Fruit fly (Drosophila melanogaster) whole organism, embryonic: ENCODE results near the gene Grx5.

Experiments
- Atf-2 ChIP-seq: fragments of 200-800 bp; sonication (Bioruptor generic); optimal IDR thresholded peaks from 2 replicates; lab custom pipeline; 2016; ENCODE audit warnings: missing biosample characterization, missing genetic modification characterization
- BtbVII ChIP-seq: fragments of 200-800 bp; sonication (Bioruptor generic); optimal IDR thresholded peaks from 3 replicates; lab custom pipeline; 2017; ENCODE audit warnings: missing biosample characterization, mild to moderate bottlenecking, missing genetic modification characterization
- CG10147 ChIP-seq: fragments of 200-800 bp; sonication (Bioruptor generic); optimal IDR thresholded peaks from 2 replicates; lab custom pipeline; 2019; ENCODE audit warnings: missing biosample characterization, mild to moderate bottlenecking, missing genetic modification characterization, moderate library complexity
- CG10366 ChIP-seq: fragments of 200-800 bp; sonication (Bioruptor generic); IDR thresholded peaks from 2 replicates; pipeline ENCODE4 v1.3.6; 2022; ENCODE audit warnings: missing biosample characterization, missing genetic modification characterization
- CG10462 ChIP-seq: fragments of 200-800 bp; sonication (Bioruptor generic); optimal IDR thresholded peaks from 2 replicates; lab custom pipeline; 2016; ENCODE audit warnings: missing biosample characterization, missing genetic modification characterization
- CG10979 ChIP-seq: fragments of 200-800 bp; sonication (Bioruptor generic); optimal IDR thresholded peaks from 2 replicates; lab custom pipeline; 2018; ENCODE audit warnings: missing biosample characterization, mild to moderate bottlenecking, missing genetic modification characterization, moderate library complexity
- CG11695 ChIP-seq: fragments of 200-800 bp; sonication (Bioruptor generic); IDR thresholded peaks from 3 replicates; pipeline ENCODE4 v1.3.6; 2022; ENCODE audit warnings: missing biosample characterization, missing genetic modification characterization
- CG12299 ChIP-seq: fragments of 200-800 bp; sonication (Bioruptor generic); optimal IDR thresholded peaks from 2 replicates; lab custom pipeline; 2018; ENCODE audit warnings: missing biosample characterization, mild to moderate bottlenecking, missing genetic modification characterization
- CG14050 ChIP-seq: fragments of 200-800 bp; sonication (Bioruptor generic); IDR thresholded peaks from 3 replicates; pipeline ENCODE4 v1.3.6; 2022; ENCODE audit warnings: missing biosample characterization, missing genetic modification characterization
- CG14667 ChIP-seq: fragments of 200-800 bp; sonication (Bioruptor generic); IDR thresholded peaks from 2 replicates; pipeline ENCODE4 v1.3.6; 2022; ENCODE audit warnings: missing biosample characterization, missing genetic modification characterization
- CG15011 ChIP-seq: fragments of 200-800 bp; sonication (Bioruptor generic); optimal IDR thresholded peaks from 3 replicates; lab custom pipeline; 2018; ENCODE audit warnings: missing biosample characterization, mild to moderate bottlenecking, missing genetic modification characterization
- CG2129 ChIP-seq: fragments of 200-800 bp; sonication (Bioruptor generic); IDR thresholded peaks from 2 replicates; pipeline ENCODE4 v1.3.6; 2022; ENCODE audit warnings: missing biosample characterization, missing genetic modification characterization; ENCODE audit not compliant: partially characterized antibody
- CG2199 ChIP-seq: fragments of 200-800 bp; sonication (Bioruptor generic); IDR thresholded peaks from 3 replicates; pipeline ENCODE4 v1.3.6; 2022; ENCODE audit warnings: missing biosample characterization, missing genetic modification characterization
- CG3407 ChIP-seq: fragments of 200-800 bp; sonication (Bioruptor generic); optimal IDR thresholded peaks from 2 replicates; lab custom pipeline; 2018; ENCODE audit warnings: missing biosample characterization, mild to moderate bottlenecking, missing genetic modification characterization
- CG3838 ChIP-seq: fragments of 200-800 bp; sonication (Bioruptor generic); optimal IDR thresholded peaks from 3 replicates; lab custom pipeline; 2016; ENCODE audit warnings: missing biosample characterization, missing genetic modification characterization
- CG4328 ChIP-seq: fragments of 200-800 bp; sonication (Bioruptor generic); optimal IDR thresholded peaks from 3 replicates; lab custom pipeline; 2017; ENCODE audit warnings: missing biosample characterization, missing genetic modification reagents, missing genetic modification characterization
- CG4360 ChIP-seq: fragments of 200-800 bp; sonication (Bioruptor generic); IDR thresholded peaks from 2 replicates; pipeline ENCODE4 v1.3.6; 2022; ENCODE audit warnings: missing biosample characterization, missing genetic modification characterization
- CG4424 ChIP-seq: fragments of 200-800 bp; sonication (Bioruptor generic); optimal IDR thresholded peaks from 3 replicates; lab custom pipeline; 2016; ENCODE audit warnings: missing biosample characterization, missing genetic modification characterization
- CG6254 ChIP-seq: fragments of 200-800 bp; sonication (Bioruptor generic); optimal IDR thresholded peaks from 3 replicates; lab custom pipeline; 2017; ENCODE audit warnings: mild to moderate bottlenecking, missing biosample characterization, missing genetic modification reagents, missing genetic modification characterization
- CG7786 ChIP-seq: fragments of 200-800 bp; sonication (Bioruptor generic); optimal IDR thresholded peaks from 2 replicates; lab custom pipeline; 2016; ENCODE audit warnings: missing biosample characterization, missing genetic modification characterization
- CG7839 ChIP-seq: fragments of 200-800 bp; sonication (Bioruptor generic); optimal IDR thresholded peaks from 3 replicates; lab custom pipeline; 2018; ENCODE audit warnings: missing biosample characterization, mild to moderate bottlenecking, missing genetic modification characterization, moderate library complexity
- CrebB ChIP-seq: fragments of 200-800 bp; sonication (Bioruptor generic); optimal IDR thresholded peaks from 3 replicates; lab custom pipeline; 2018; ENCODE audit warnings: missing biosample characterization, mild to moderate bottlenecking, missing genetic modification characterization
- Dp ChIP-seq: fragments of 200-800 bp; sonication (Bioruptor generic); optimal IDR thresholded peaks from 2 replicates; lab custom pipeline; 2018; ENCODE audit warnings: missing biosample characterization, mild to moderate bottlenecking, missing genetic modification characterization, moderate library complexity
- ERR ChIP-seq: fragments of 200-800 bp; sonication (Bioruptor generic); optimal IDR thresholded peaks from 2 replicates; lab custom pipeline; 2016; ENCODE audit warnings: missing biosample characterization, missing genetic modification characterization
- Ets97D ChIP-seq: fragments of 200-800 bp; sonication (Bioruptor generic); optimal IDR thresholded peaks from 3 replicates; lab custom pipeline; 2016; ENCODE audit warnings: missing biosample characterization, missing genetic modification characterization
- Gsc ChIP-seq: fragments of 200-800 bp; sonication (Bioruptor generic); IDR thresholded peaks from 2 replicates; pipeline ENCODE4 v1.3.6; 2022; ENCODE audit warnings: missing biosample characterization, missing genetic modification characterization
- Lhr ChIP-seq: fragments of 200-800 bp; sonication (Bioruptor generic); optimal IDR thresholded peaks from 3 replicates; lab custom pipeline; 2017; ENCODE audit warnings: mild to moderate bottlenecking, missing biosample characterization, missing genetic modification reagents, missing genetic modification characterization
- Lim3 ChIP-seq: fragments of 200-800 bp; sonication (Bioruptor generic); IDR thresholded peaks from 2 replicates; pipeline ENCODE4 v1.3.6; 2022; ENCODE audit warnings: missing biosample characterization, missing genetic modification characterization
- MBD-R2 ChIP-seq: fragments of 200-800 bp; sonication (Bioruptor generic); IDR thresholded peaks from 2 replicates; pipeline ENCODE4 v1.3.6; 2022; ENCODE audit warnings: missing biosample characterization, missing genetic modification characterization
- Mes4 ChIP-seq: fragments of 200-800 bp; sonication (Bioruptor generic); optimal IDR thresholded peaks from 2 replicates; lab custom pipeline; 2016; ENCODE audit warnings: missing biosample characterization, missing genetic modification characterization
- Opbp ChIP-seq: fragments of 200-800 bp; sonication (Bioruptor generic); IDR thresholded peaks from 3 replicates; pipeline ENCODE4 v1.3.6; 2022; ENCODE audit warnings: missing biosample characterization, missing genetic modification characterization; ENCODE audit not compliant: partially characterized antibody
- Six4 ChIP-seq: fragments of 200-800 bp; sonication (Bioruptor generic); optimal IDR thresholded peaks from 2 replicates; lab custom pipeline; 2016; ENCODE audit warnings: missing biosample characterization, missing genetic modification characterization
- abd-A ChIP-seq: fragments of 200-800 bp; sonication (Bioruptor generic); optimal IDR thresholded peaks from 3 replicates; lab custom pipeline; 2019; ENCODE audit warnings: missing biosample characterization, mild to moderate bottlenecking, missing genetic modification characterization, moderate library complexity
- aop ChIP-seq: fragments of 200-800 bp; sonication (Bioruptor generic); IDR thresholded peaks from 2 replicates; pipeline ENCODE4 v1.3.6; 2022; ENCODE audit warnings: missing biosample characterization, missing genetic modification characterization
- ato ChIP-seq: fragments of 200-800 bp; sonication (Bioruptor generic); IDR thresholded peaks from 2 replicates; pipeline ENCODE4 v1.3.6; 2022; ENCODE audit warnings: missing biosample characterization, missing genetic modification characterization; ENCODE audit not compliant: partially characterized antibody
- caup ChIP-seq: fragments of 200-800 bp; sonication (Bioruptor generic); optimal IDR thresholded peaks from 3 replicates; lab custom pipeline; 2017; ENCODE audit warnings: missing biosample characterization, mild to moderate bottlenecking, missing genetic modification characterization, moderate library complexity; ENCODE audit not compliant: severe bottlenecking
- chinmo ChIP-seq: fragments of 200-800 bp; sonication (Bioruptor generic); IDR thresholded peaks from 4 replicates; pipeline ENCODE4 v1.3.6; 2022; ENCODE audit warnings: missing biosample characterization, missing genetic modification characterization; ENCODE audit not compliant: partially characterized antibody
- dati ChIP-seq: fragments of 200-800 bp; sonication (Bioruptor generic); IDR thresholded peaks from 2 replicates; pipeline ENCODE4 v1.3.6; 2022; ENCODE audit warnings: missing biosample characterization, missing genetic modification characterization
- fd64A ChIP-seq: fragments of 200-800 bp; sonication (Bioruptor generic); optimal IDR thresholded peaks from 3 replicates; lab custom pipeline; 2018; ENCODE audit warnings: missing biosample characterization, mild to moderate bottlenecking, missing genetic modification characterization
- hb ChIP-seq: fragments of 200-800 bp; sonication (Bioruptor generic); IDR thresholded peaks from 3 replicates; pipeline ENCODE4 v1.3.6; 2022; ENCODE audit warnings: missing biosample characterization, missing genetic modification characterization; ENCODE audit not compliant: partially characterized antibody
- knrl ChIP-seq: fragments of 200-800 bp; sonication (Bioruptor generic); IDR thresholded peaks from 3 replicates; pipeline ENCODE4 v1.3.6; 2022; ENCODE audit warnings: missing biosample characterization, missing genetic modification characterization; ENCODE audit not compliant: partially characterized antibody
- luna ChIP-seq: fragments of 200-800 bp; sonication (Bioruptor generic); optimal IDR thresholded peaks from 2 replicates; lab custom pipeline; 2016; ENCODE audit warnings: missing biosample characterization, missing genetic modification characterization
- nom ChIP-seq: fragments of 200-800 bp; sonication (Bioruptor generic); optimal IDR thresholded peaks from 2 replicates; lab custom pipeline; 2017; ENCODE audit warnings: missing biosample characterization, missing genetic modification characterization, mild to moderate bottlenecking, moderate library complexity, missing genetic modification reagents
- ro ChIP-seq: fragments of 200-800 bp; sonication (Bioruptor generic); IDR thresholded peaks from 2 replicates; pipeline ENCODE4 v1.3.6; 2022; ENCODE audit warnings: missing biosample characterization, missing genetic modification characterization
- sim ChIP-seq: fragments of 200-800 bp; sonication (Bioruptor generic); IDR thresholded peaks from 2 replicates; pipeline ENCODE4 v1.3.6; 2022; ENCODE audit warnings: missing biosample characterization, missing genetic modification characterization
- unc-4 ChIP-seq: fragments of 200-800 bp; sonication (Bioruptor generic); IDR thresholded peaks from 2 replicates; pipeline ENCODE4 v1.3.6; 2022; ENCODE audit warnings: missing biosample characterization, missing genetic modification characterization; ENCODE audit not compliant: partially characterized antibody
- vfl ChIP-seq: fragments of 200-800 bp; sonication (Bioruptor generic); optimal IDR thresholded peaks from 2 replicates; lab custom pipeline; 2016; ENCODE audit warnings: missing biosample characterization, missing genetic modification characterization
- z ChIP-seq: fragments of 200-800 bp; sonication (Bioruptor generic); IDR thresholded peaks from 3 replicates; pipeline ENCODE4 v1.3.6; 2022; ENCODE audit warnings: missing biosample characterization, missing genetic modification characterization
- zen2 ChIP-seq: fragments of 200-800 bp; sonication (Bioruptor generic); IDR thresholded peaks from 3 replicates; pipeline ENCODE4 v1.3.6; 2022; ENCODE audit warnings: missing biosample characterization, missing genetic modification characterization; ENCODE audit not compliant: partially characterized antibody

The Grx5 gene

dm6 chrX:14882536-14883118, 44.6 kb upstream of the Grx5 start, which contains the start of the genes CG45064 and CG45065 (continued):
- TF ChIP-seq Lhr (GFP tag; lab: Kevin White, UChicago) (peak; percentile 76), MBD-R2 (GFP tag; lab: Robert Waterston, UW) (peak; percentile 43; the same call in 1 of the 2 replicates), hb (no peak), CG15011 (GFP tag; lab: Kevin White, UChicago) (peak; percentile 58), CG10366 (GFP tag; lab: Robert Waterston, UW) (peak; percentile 83), CG14667 (peak; percentile 46; the same call in 1 of the 2 replicates), ato (GFP tag; lab: Robert Waterston, UW) (no peak), CG6254 (peak; percentile 80), dati (GFP tag; lab: Robert Waterston, UW) (peak; percentile 67), CG2199 (GFP tag; lab: Robert Waterston, UW) (peak; percentile 92; the same call in 2 of the 3 replicates), CG3838 (GFP tag; lab: Kevin White, UChicago) (peak; percentile 13), chinmo (GFP tag; lab: Robert Waterston, UW) (no peak), CG3407 (GFP tag; lab: Kevin White, UChicago) (peak; percentile 74), Ets97D (peak; percentile 51), CrebB (tag; lab: Kevin White, UChicago) (peak; percentile 53), Mes4 (GFP tag; lab: Kevin White, UChicago) (peak; percentile 79), Six4 (GFP tag; lab: Kevin White, UChicago) (peak; percentile 74), ERR (peak; percentile 41), Opbp (GFP tag; lab: Robert Waterston, UW) (no peak), nom (GFP tag; lab: Kevin White, UChicago) (no peak), ro (GFP tag; lab: Robert Waterston, UW) (peak; percentile 67), CG2129 (GFP tag; lab: Robert Waterston, UW) (no peak), zen2 (GFP tag; lab: Robert Waterston, UW) (no peak), CG10462 (peak; percentile 69), CG7786 (peak; percentile 67), CG4424 (GFP tag; lab: Kevin White, UChicago) (peak; percentile 78), Atf-2 (peak; percentile 73), abd-A (tag; lab: Kevin White, UChicago) (peak; percentile 10), caup (GFP tag; lab: Kevin White, UChicago) (peak; percentile 61), CG12299 (tag; lab: Kevin White, UChicago) (peak; percentile 22), sim (GFP tag; lab: Robert Waterston, UW) (peak; percentile 79), z (GFP tag; lab: Robert Waterston, UW) (no peak), CG10979 (peak; percentile 87), luna (GFP tag; lab: Kevin White, UChicago) (no peak), CG4328 (GFP tag; lab: Kevin White, UChicago) (peak; percentile 36), aop (GFP tag; lab: Robert Waterston, UW) (peak; percentile 41; the same call in 1 of the 2 replicates), unc-4 (GFP tag; lab: Robert Waterston, UW) (no peak), BtbVII (GFP tag; lab: Kevin White, UChicago) (peak; percentile 66), CG14050 (GFP tag; lab: Robert Waterston, UW) (peak; percentile 82), CG4360 (GFP tag; lab: Robert Waterston, UW) (peak; percentile 48; the same call in 1 of the 2 replicates), CG10147 (GFP tag; lab: Kevin White, UChicago) (peak; percentile 79), Dp (GFP tag; lab: Kevin White, UChicago) (no peak), Gsc (peak; percentile 59; the same call in 1 of the 2 replicates), vfl (GFP tag; lab: Kevin White, UChicago) (peak; percentile 62), CG7839 (tag; lab: Kevin White, UChicago) (peak; percentile 89), Lim3 (GFP tag; lab: Robert Waterston, UW) (peak; percentile 68), fd64A (GFP tag; lab: Kevin White, UChicago) (peak; percentile 75), knrl (no peak), CG11695 (peak; percentile 69; the same call in 2 of the 3 replicates)
